Fruit fly (Drosophila melanogaster): ENCODE results near the gene syd.

DNA sequence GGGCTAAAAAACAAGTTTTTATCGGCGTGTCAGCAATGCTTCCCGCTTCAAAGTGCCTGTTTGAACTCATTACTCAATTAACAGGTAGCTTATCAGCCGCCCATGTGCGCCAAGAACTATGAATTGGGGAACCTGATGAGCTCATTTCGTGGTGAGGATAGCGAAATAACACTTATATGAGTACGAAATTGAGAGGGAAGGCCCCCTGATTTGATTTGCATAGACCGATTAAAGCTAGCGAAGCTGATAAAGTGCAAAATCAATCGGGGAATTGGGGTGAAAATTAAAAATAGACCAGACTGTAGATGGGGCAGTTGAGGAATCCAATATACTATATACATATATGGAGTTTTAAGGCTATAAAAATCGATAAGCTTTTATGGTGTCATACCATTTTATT lies 1.7 kb downstream of the syd start:
- TF ChIP-seq CG10348 (GFP tag; IDR thresholded peaks at IDR 0.05) (no peak), D1 (tag; optimal IDR thresholded peaks at IDR 0.05) (no peak), EcR (GFP tag; optimal IDR thresholded peaks at IDR 0.05) (no peak), CG17806 (tag; optimal IDR thresholded peaks at IDR 0.05) (no peak), CG8159 (tag; optimal IDR thresholded peaks at IDR 0.05) (no peak), Pif1A (GFP tag; optimal IDR thresholded peaks at IDR 0.05) (no peak), rn (GFP tag; IDR thresholded peaks at IDR 0.05) (no peak), CG8301 (tag; optimal IDR thresholded peaks at IDR 0.05) (no peak), Pif1B (GFP tag; optimal IDR thresholded peaks at IDR 0.05) (no peak)
